Worm (Caenorhabditis elegans): Measurements from ENCODE around the gene F13A2.1.

ce11 chrV:4398127-4398526 is 15.9 kb upstream of the F13A2.1 start:
- TF ChIP-seq flt-1 (GFP tag; IDR thresholded peaks at IDR 0.05): no peak
- TF ChIP-seq med-1 (GFP tag; optimal IDR thresholded peaks at IDR 0.05; ENCODE audit: insufficient read depth): no peak
- TF ChIP-seq ref-1 (GFP tag; conservative IDR thresholded peaks at IDR 0.05): no peak
- TF ChIP-seq cog-1 (tag; optimal IDR thresholded peaks at IDR 0.05): no peak
- no peak for TF ChIP-seq T22C8.4 (GFP tag; IDR thresholded peaks at IDR 0.05)
- no peak for TF ChIP-seq ztf-23 (GFP tag; IDR thresholded peaks at IDR 0.05)
- TF ChIP-seq tab-1 (GFP tag; IDR thresholded peaks at IDR 0.05): no peak
- TF ChIP-seq ztf-29 (GFP tag; IDR thresholded peaks at IDR 0.05): no peak

Measured in whole organism, midembryonic.